Worm (Caenorhabditis elegans): ENCODE measurements around the gene fbxa-201.

- TF ChIP-seq elt-3 (tag; optimal IDR thresholded peaks at IDR 0.05) (no peak), ceh-43 (GFP tag; optimal IDR thresholded peaks at IDR 0.05) (no peak), nhr-28 (tag; optimal IDR thresholded peaks at IDR 0.05) (no peak), flh-1 (GFP tag; optimal IDR thresholded peaks at IDR 0.05) (no peak), nhr-12 (tag; optimal IDR thresholded peaks at IDR 0.05) (no peak), unc-39 (tag; optimal IDR thresholded peaks at IDR 0.05) (no peak)
These were observed 6.3 kb upstream of the fbxa-201 start for ce11 chrV:1968809-1969208.
